Fruit fly (Drosophila melanogaster) whole organism, embryonic: ENCODE measurements around the gene Ppi1.

Source experiments
- Blimp-1 ChIP-seq: fragments of 200-800 bp; sonication (Bioruptor generic); optimal IDR thresholded peaks from 3 replicates; lab custom pipeline; 2018; ENCODE audit warnings: missing biosample characterization, missing genetic modification characterization, mild to moderate bottlenecking, moderate library complexity, missing genetic modification reagents
- CG10543 ChIP-seq: fragments of 200-800 bp; sonication (Bioruptor generic); optimal IDR thresholded peaks from 3 replicates; lab custom pipeline; 2017; ENCODE audit warnings: missing biosample characterization, mild to moderate bottlenecking, missing genetic modification characterization, moderate library complexity
- CG11723 ChIP-seq: fragments of 200-800 bp; sonication (Bioruptor generic); optimal IDR thresholded peaks from 2 replicates; lab custom pipeline; 2017; ENCODE audit warnings: missing biosample characterization, mild to moderate bottlenecking, missing genetic modification characterization
- CG12104 ChIP-seq: fragments of 200-800 bp; sonication (Bioruptor generic); optimal IDR thresholded peaks from 3 replicates; lab custom pipeline; 2016; ENCODE audit warnings: missing biosample characterization, missing genetic modification characterization
- CG14014 ChIP-seq: fragments of 200-800 bp; sonication (Bioruptor generic); IDR thresholded peaks from 2 replicates; pipeline ENCODE4 v1.3.6; 2022; ENCODE audit warnings: missing biosample characterization, missing genetic modification characterization
- CG14050 ChIP-seq: fragments of 200-800 bp; sonication (Bioruptor generic); IDR thresholded peaks from 3 replicates; pipeline ENCODE4 v1.3.6; 2022; ENCODE audit warnings: missing biosample characterization, missing genetic modification characterization
- CG1603 ChIP-seq: fragments of 200-800 bp; sonication (Bioruptor generic); optimal IDR thresholded peaks from 2 replicates; lab custom pipeline; 2019; ENCODE audit warnings: missing biosample characterization, mild to moderate bottlenecking, missing genetic modification characterization, moderate library complexity
- CG18011 ChIP-seq: fragments of 200-800 bp; sonication (Bioruptor generic); optimal IDR thresholded peaks from 2 replicates; lab custom pipeline; 2017; ENCODE audit warnings: missing biosample characterization, missing genetic modification characterization, mild to moderate bottlenecking, moderate library complexity, missing genotype
- CG18619 ChIP-seq: fragments of 200-800 bp; sonication (Bioruptor generic); optimal IDR thresholded peaks from 3 replicates; lab custom pipeline; 2017; ENCODE audit warnings: missing biosample characterization, mild to moderate bottlenecking, missing genetic modification characterization
- CG2129 ChIP-seq: fragments of 200-800 bp; sonication (Bioruptor generic); IDR thresholded peaks from 2 replicates; pipeline ENCODE4 v1.3.6; 2022; ENCODE audit warnings: missing biosample characterization, missing genetic modification characterization; ENCODE audit not compliant: partially characterized antibody
- CG2199 ChIP-seq: fragments of 200-800 bp; sonication (Bioruptor generic); IDR thresholded peaks from 3 replicates; pipeline ENCODE4 v1.3.6; 2022; ENCODE audit warnings: missing biosample characterization, missing genetic modification characterization
- CG3163 ChIP-seq: fragments of 200-800 bp; sonication (Bioruptor generic); optimal IDR thresholded peaks from 3 replicates; lab custom pipeline; 2016; ENCODE audit warnings: missing biosample characterization, missing genetic modification characterization
- CG43689 ChIP-seq: fragments of 200-800 bp; sonication (Bioruptor generic); IDR thresholded peaks from 2 replicates; pipeline ENCODE4 v1.3.6; 2022; ENCODE audit warnings: missing biosample characterization, missing genetic modification characterization
- CG6813 ChIP-seq: fragments of 200-800 bp; sonication (Bioruptor generic); optimal IDR thresholded peaks from 2 replicates; lab custom pipeline; 2017; ENCODE audit warnings: missing biosample characterization, missing genetic modification characterization, mild to moderate bottlenecking, moderate library complexity, missing genetic modification reagents
- CG7786 ChIP-seq: fragments of 200-800 bp; sonication (Bioruptor generic); optimal IDR thresholded peaks from 2 replicates; lab custom pipeline; 2016; ENCODE audit warnings: missing biosample characterization, missing genetic modification characterization
- CG7987 ChIP-seq: fragments of 200-800 bp; sonication (Bioruptor generic); optimal IDR thresholded peaks from 2 replicates; lab custom pipeline; 2018; ENCODE audit warnings: missing biosample characterization, mild to moderate bottlenecking, missing genetic modification characterization, moderate library complexity
- CG8944 ChIP-seq: fragments of 200-800 bp; sonication (Bioruptor generic); optimal IDR thresholded peaks from 3 replicates; lab custom pipeline; 2016; ENCODE audit warnings: missing biosample characterization, missing genetic modification characterization
- CTCF ChIP-seq: fragments of 200-800 bp; sonication (Bioruptor generic); optimal IDR thresholded peaks from 2 replicates; lab custom pipeline; 2017; ENCODE audit warnings: missing biosample characterization, mild to moderate bottlenecking, missing genetic modification characterization, moderate library complexity
- E2f2 ChIP-seq: fragments of 200-800 bp; sonication (Bioruptor generic); IDR thresholded peaks from 2 replicates; pipeline ENCODE4 v1.3.6; 2022; ENCODE audit warnings: missing biosample characterization, missing genetic modification characterization
- Ets65A ChIP-seq: fragments of 200-800 bp; sonication (Bioruptor generic); peaks from one replicate; lab custom pipeline; 2016; ENCODE audit warnings: missing biosample characterization, missing genetic modification characterization
- Ets97D ChIP-seq: fragments of 200-800 bp; sonication (Bioruptor generic); optimal IDR thresholded peaks from 3 replicates; lab custom pipeline; 2016; ENCODE audit warnings: missing biosample characterization, missing genetic modification characterization
- GATAe ChIP-seq: fragments of 200-800 bp; sonication (Bioruptor generic); conservative IDR thresholded peaks from 2 replicates; pipeline ENCODE4 v1.3.6; 2022; ENCODE audit warnings: missing biosample characterization, missing genetic modification characterization
- Hey ChIP-seq: fragments of 200-800 bp; sonication (Bioruptor generic); optimal IDR thresholded peaks from 3 replicates; lab custom pipeline; 2018; ENCODE audit warnings: missing biosample characterization, mild to moderate bottlenecking, missing genetic modification characterization
- HmgD ChIP-seq: fragments of 200-800 bp; sonication (Bioruptor generic); optimal IDR thresholded peaks from 3 replicates; lab custom pipeline; 2016; ENCODE audit warnings: missing biosample characterization, missing genetic modification characterization
- Hsf ChIP-seq: fragments of 200-800 bp; sonication (Bioruptor generic); optimal IDR thresholded peaks from 3 replicates; lab custom pipeline; 2016; ENCODE audit warnings: missing biosample characterization, missing genetic modification characterization
- Kr ChIP-seq: fragments of 200-800 bp; sonication (Bioruptor generic); optimal IDR thresholded peaks from 2 replicates; lab custom pipeline; 2017; ENCODE audit warnings: missing biosample characterization, mild to moderate bottlenecking, missing genetic modification characterization
- Mad ChIP-seq: fragments of 200-800 bp; sonication (Bioruptor generic); optimal IDR thresholded peaks from 2 replicates; lab custom pipeline; 2016; ENCODE audit warnings: missing biosample characterization, missing genetic modification characterization
- NC2β ChIP-seq: fragments of 200-800 bp; sonication (Bioruptor generic); optimal IDR thresholded peaks from 2 replicates; lab custom pipeline; 2016; ENCODE audit warnings: missing biosample characterization, missing genetic modification characterization
- NfI ChIP-seq: fragments of 200-800 bp; sonication (Bioruptor generic); optimal IDR thresholded peaks from 3 replicates; lab custom pipeline; 2018; ENCODE audit warnings: missing biosample characterization, mild to moderate bottlenecking, missing genetic modification characterization, moderate library complexity
- Rfx ChIP-seq: fragments of 200-800 bp; sonication (Bioruptor generic); IDR thresholded peaks from 2 replicates; pipeline ENCODE4 v1.3.6; 2022; ENCODE audit warnings: missing biosample characterization, missing genetic modification characterization
- Scr ChIP-seq: fragments of 200-800 bp; sonication (Bioruptor generic); IDR thresholded peaks from 2 replicates; pipeline ENCODE4 v1.3.6; 2022; ENCODE audit warnings: missing biosample characterization, missing genetic modification characterization; ENCODE audit not compliant: partially characterized antibody
- bsh ChIP-seq, 2 experiments: fragments of 200-800 bp; sonication (Bioruptor generic); optimal IDR thresholded peaks; 2 replicates each; lab custom pipeline; 2017 to 2018; ENCODE audit warnings: mild to moderate bottlenecking in 2 of 2, missing biosample characterization in 2 of 2, missing genetic modification characterization in 2 of 2, moderate library complexity in 1 of 2
- crol ChIP-seq: fragments of 200-800 bp; sonication (Bioruptor generic); IDR thresholded peaks from 2 replicates; pipeline ENCODE4 v1.3.6; 2022; ENCODE audit warnings: missing biosample characterization, missing genetic modification characterization
- crp ChIP-seq, 2 experiments: fragments of 200-800 bp; sonication (Bioruptor generic); optimal IDR thresholded peaks; 2 replicates in 1 of 2; 3 replicates in 1 of 2; lab custom pipeline; 2017; ENCODE audit warnings: missing biosample characterization in 2 of 2, missing genetic modification characterization in 2 of 2, mild to moderate bottlenecking in 1 of 2, moderate library complexity in 1 of 2
- ewg ChIP-seq: fragments of 200-800 bp; sonication (Bioruptor generic); optimal IDR thresholded peaks from 3 replicates; lab custom pipeline; 2017; ENCODE audit warnings: mild to moderate bottlenecking, missing biosample characterization, missing genetic modification reagents, missing genetic modification characterization
- gsb-n ChIP-seq: fragments of 200-800 bp; sonication (Bioruptor generic); optimal IDR thresholded peaks from 3 replicates; lab custom pipeline; 2018; ENCODE audit warnings: missing biosample characterization, mild to moderate bottlenecking, missing genetic modification characterization
- hth ChIP-seq: fragments of >200 bp; optimal IDR thresholded peaks from 2 replicates; lab custom pipeline; 2017; ENCODE audit warnings: inconsistent platforms
- jing ChIP-seq: fragments of 200-800 bp; sonication (Bioruptor generic); optimal IDR thresholded peaks from 2 replicates; lab custom pipeline; 2018; ENCODE audit warnings: missing biosample characterization, mild to moderate bottlenecking, missing genetic modification characterization
- lmd ChIP-seq: fragments of 200-800 bp; sonication (Bioruptor generic); IDR thresholded peaks from 2 replicates; pipeline ENCODE4 v1.3.6; 2022; ENCODE audit warnings: missing biosample characterization, missing genetic modification characterization
- pho ChIP-seq: fragments of 200-800 bp; sonication (Bioruptor generic); optimal IDR thresholded peaks from 2 replicates; lab custom pipeline; 2016; ENCODE audit warnings: missing biosample characterization, missing genetic modification characterization
- ranshi ChIP-seq: fragments of 200-800 bp; sonication (Bioruptor generic); IDR thresholded peaks from 2 replicates; pipeline ENCODE4 v1.3.6; 2022; ENCODE audit warnings: missing biosample characterization, missing genetic modification characterization
- scrt ChIP-seq: fragments of 200-800 bp; sonication (Bioruptor generic); optimal IDR thresholded peaks from 2 replicates; lab custom pipeline; 2018; ENCODE audit warnings: missing biosample characterization, mild to moderate bottlenecking, missing genetic modification characterization, moderate library complexity
- slbo ChIP-seq: fragments of 200-800 bp; sonication (Bioruptor generic); IDR thresholded peaks from 2 replicates; pipeline ENCODE4 v1.3.6; 2022; ENCODE audit warnings: missing biosample characterization, missing genetic modification characterization
- tin ChIP-seq: fragments of 200-800 bp; sonication (Bioruptor generic); optimal IDR thresholded peaks from 3 replicates; lab custom pipeline; 2016; ENCODE audit warnings: missing biosample characterization, missing genetic modification characterization
- vfl ChIP-seq: fragments of 200-800 bp; sonication (Bioruptor generic); optimal IDR thresholded peaks from 2 replicates; lab custom pipeline; 2016; ENCODE audit warnings: missing biosample characterization, missing genetic modification characterization
- yki ChIP-seq: fragments of >200 bp; optimal IDR thresholded peaks from 3 replicates; lab custom pipeline; 2018
- z ChIP-seq: fragments of 200-800 bp; sonication (Bioruptor generic); IDR thresholded peaks from 3 replicates; pipeline ENCODE4 v1.3.6; 2022; ENCODE audit warnings: missing biosample characterization, missing genetic modification characterization

Gene Ppi1

DNA sequence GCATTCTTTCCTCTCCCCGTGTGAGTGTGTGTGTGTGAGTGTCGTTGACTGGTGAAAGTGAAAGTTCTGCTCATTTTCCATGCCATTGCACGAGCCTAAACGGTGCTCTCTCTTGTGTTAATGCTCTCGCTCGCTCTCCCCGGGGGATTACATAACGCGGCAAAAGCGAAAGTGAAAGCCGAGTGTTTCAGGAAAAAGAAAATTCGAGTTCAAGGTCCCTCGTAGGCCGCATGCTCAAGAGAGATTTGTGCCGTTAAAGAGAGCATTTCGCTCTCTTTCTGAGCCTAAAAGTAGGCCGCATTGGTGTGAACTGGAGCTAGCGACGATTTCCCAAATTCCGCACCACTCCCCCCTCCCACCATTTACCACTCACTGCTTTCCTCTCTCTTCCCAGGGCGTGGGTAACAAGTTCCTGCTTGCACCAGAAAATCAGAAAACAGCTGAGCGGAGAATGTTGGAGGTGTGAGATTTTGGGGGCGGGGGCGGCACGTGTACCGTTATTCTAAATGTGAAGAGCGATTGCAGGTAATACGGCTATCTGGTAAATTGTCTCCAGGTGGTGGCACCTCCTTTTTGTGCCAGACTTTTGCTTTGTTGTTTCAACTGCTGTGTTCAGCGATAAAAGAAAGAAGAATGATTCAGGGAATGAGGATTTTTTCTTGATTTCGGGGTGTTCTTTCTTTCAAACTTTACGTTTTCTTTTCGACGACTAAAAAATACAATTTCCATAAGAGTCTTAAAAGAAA is 38.5 kb downstream of the Ppi1 start (continued):
- TF ChIP-seq tin (GFP tag; lab: Kevin White, UChicago) (no peak), crol (GFP tag; lab: Robert Waterston, UW) (peak; percentile 72), CG8944 (no peak), Ets65A (peak; percentile 43), CG43689 (GFP tag; lab: Robert Waterston, UW) (no peak), CG7786 (GFP tag; lab: Kevin White, UChicago) (no peak), scrt (peak; percentile 26), ranshi (no peak), Blimp-1 (GFP tag; lab: Kevin White, UChicago) (peak; percentile 94), jing (GFP tag; lab: Kevin White, UChicago) (no peak), crp (GFP tag; optimal IDR thresholded peaks at IDR 0.05; lab: Kevin White, UChicago) (peak in 1 of 2 experiments; percentile 41), CG14014 (GFP tag; lab: Robert Waterston, UW) (no peak), HmgD (GFP tag; lab: Kevin White, UChicago) (no peak), CG1603 (no peak), Kr (GFP tag; lab: Kevin White, UChicago) (no peak), CG18011 (GFP tag; lab: Kevin White, UChicago) (no peak), CG2199 (GFP tag; lab: Robert Waterston, UW) (no peak), CG11723 (GFP tag; lab: Kevin White, UChicago) (no peak), lmd (no peak), Scr (GFP tag; lab: Robert Waterston, UW) (no peak), gsb-n (tag; lab: Kevin White, UChicago) (no peak), CG14050 (GFP tag; lab: Robert Waterston, UW) (no peak), hth (no peak), GATAe (no peak), NC2β (GFP tag; lab: Kevin White, UChicago) (no peak), pho (GFP tag; lab: Kevin White, UChicago) (no peak), CTCF (GFP tag; lab: Kevin White, UChicago) (peak; percentile 70), CG2129 (GFP tag; lab: Robert Waterston, UW) (no peak), CG3163 (GFP tag; lab: Kevin White, UChicago) (peak; percentile 74), Mad (GFP tag; lab: Kevin White, UChicago) (no peak), CG6813 (GFP tag; lab: Kevin White, UChicago) (no peak), vfl (GFP tag; lab: Kevin White, UChicago) (no peak), Rfx (0 out of 2 replicates have a peak, but pooled peaks have one; percentile 19), CG7987 (GFP tag; lab: Kevin White, UChicago) (no peak), CG18619 (GFP tag; lab: Kevin White, UChicago) (no peak), Hey (tag; lab: Kevin White, UChicago) (peak; percentile 75), slbo (GFP tag; lab: Robert Waterston, UW) (no peak), bsh (GFP tag; optimal IDR thresholded peaks at IDR 0.05; lab: Kevin White, UChicago) (no peak), Ets97D (GFP tag; lab: Kevin White, UChicago) (no peak), Hsf (GFP tag; lab: Kevin White, UChicago) (no peak), CG10543 (GFP tag; lab: Kevin White, UChicago) (no peak), yki (lab: Kevin White, UChicago) (peak; percentile 29), z (GFP tag; lab: Robert Waterston, UW) (peak; percentile 90), NfI (no peak), ewg (peak; percentile 46), CG12104 (GFP tag; lab: Kevin White, UChicago) (no peak), E2f2 (GFP tag; lab: Robert Waterston, UW) (no peak)
